Worm (Caenorhabditis elegans): ENCODE data around the gene W06D12.6.

The W06D12.6 gene

DNA sequence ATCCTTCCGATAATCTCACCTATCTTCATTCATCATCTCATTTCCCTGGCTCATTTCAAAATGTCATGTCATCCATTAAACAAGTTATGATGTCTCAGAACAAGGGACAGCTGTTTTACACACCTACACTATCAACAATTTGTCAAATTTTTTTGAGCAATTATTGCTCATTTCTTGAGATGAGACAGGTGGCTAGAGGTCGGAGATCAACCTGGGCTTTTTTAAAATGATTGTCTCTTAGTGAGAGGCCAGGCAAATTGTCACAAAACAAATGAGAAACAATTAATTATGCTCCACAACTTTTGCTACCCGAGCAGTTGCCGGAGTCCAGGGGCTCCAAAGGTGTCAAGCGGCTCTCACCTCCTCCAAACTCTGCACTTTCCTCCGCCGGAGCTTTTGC, 22.8 kb downstream of the W06D12.6 start:
- no peak for TF ChIP-seq nhr-111 (GFP tag; optimal IDR thresholded peaks at IDR 0.05)
- no peak for TF ChIP-seq lir-3 (tag; optimal IDR thresholded peaks at IDR 0.05)
- no peak for TF ChIP-seq nhr-28 (tag; optimal IDR thresholded peaks at IDR 0.05)
- peak; percentile 38 for TF ChIP-seq hlh-11 (tag; optimal IDR thresholded peaks at IDR 0.05)
- no peak for TF ChIP-seq ctbp-1 (GFP tag; IDR thresholded peaks at IDR 0.05)
- TF ChIP-seq Y48G9A.11 (GFP tag; IDR thresholded peaks at IDR 0.05): no peak
- no peak for TF ChIP-seq nhr-48 (tag; optimal IDR thresholded peaks at IDR 0.05)
- TF ChIP-seq set-16 (GFP tag; IDR thresholded peaks at IDR 0.05): no peak; the same call in 1 of the 2 replicates
- TF ChIP-seq dve-1 (tag; optimal IDR thresholded peaks at IDR 0.05; ENCODE audit: insufficient read depth): no peak
- 0 out of 2 replicates have a peak, but pooled peaks have one; percentile 29 for TF ChIP-seq ceh-20 (GFP tag; IDR thresholded peaks at IDR 0.05)
- no peak for TF ChIP-seq lin-38 (GFP tag; IDR thresholded peaks at IDR 0.05)
- no peak for TF ChIP-seq sdz-12 (GFP tag; optimal IDR thresholded peaks at IDR 0.05)
- no peak for TF ChIP-seq hmg-1.1 (GFP tag; IDR thresholded peaks at IDR 0.05)
- no peak for TF ChIP-seq nhr-25 (tag; optimal IDR thresholded peaks at IDR 0.05; ENCODE audit: borderline replicate concordance, insufficient read depth)
- TF ChIP-seq ceh-28 (tag; optimal IDR thresholded peaks at IDR 0.05): no peak
- TF ChIP-seq unc-130 (GFP tag; optimal IDR thresholded peaks at IDR 0.05): no peak
- TF ChIP-seq F44E2.7 (GFP tag; IDR thresholded peaks at IDR 0.05): no peak
- TF ChIP-seq nhr-42 (GFP tag; IDR thresholded peaks at IDR 0.05): no peak
- no peak for TF ChIP-seq dmd-8 (GFP tag; IDR thresholded peaks at IDR 0.05)
- TF ChIP-seq nhr-11 (tag; optimal IDR thresholded peaks at IDR 0.05): peak; percentile 60
- TF ChIP-seq egl-27 (tag; optimal IDR thresholded peaks at IDR 0.05): no peak
- TF ChIP-seq nhr-6 (tag; optimal IDR thresholded peaks at IDR 0.05): no peak
- no peak for TF ChIP-seq php-3 (GFP tag; IDR thresholded peaks at IDR 0.05)
- no peak for TF ChIP-seq lin-39 (tag; optimal IDR thresholded peaks at IDR 0.05)
- no peak for TF ChIP-seq snpc-4 (tag; optimal IDR thresholded peaks at IDR 0.05)
- no peak for TF ChIP-seq saeg-2 (GFP tag; IDR thresholded peaks at IDR 0.05)
- TF ChIP-seq nhr-76 (tag; optimal IDR thresholded peaks at IDR 0.05): no peak
- peak in 1 of 2 experiments; percentile 40 for TF ChIP-seq daf-16 (GFP tag; optimal IDR thresholded peaks at IDR 0.05)
- no peak for TF ChIP-seq daf-16 (tag; optimal IDR thresholded peaks at IDR 0.05)
- no peak for TF ChIP-seq daf-8 (GFP tag; IDR thresholded peaks at IDR 0.05)
- TF ChIP-seq aly-2 (tag; optimal IDR thresholded peaks at IDR 0.05): no peak
- no peak for TF ChIP-seq vab-7 (GFP tag; IDR thresholded peaks at IDR 0.05)
- TF ChIP-seq skn-1 (tag; optimal IDR thresholded peaks at IDR 0.05): no peak
- peak in 1 of 2 experiments; percentile 96 for TF ChIP-seq unc-62 (GFP tag; optimal IDR thresholded peaks at IDR 0.05 in 1 of 2)
- no peak for TF ChIP-seq unc-62 (tag; optimal IDR thresholded peaks at IDR 0.05)
- TF ChIP-seq dpl-1 (GFP tag; optimal IDR thresholded peaks at IDR 0.05): no peak
- TF ChIP-seq daf-12 (tag; optimal IDR thresholded peaks at IDR 0.05): no peak
- TF ChIP-seq T20F7.1 (GFP tag; optimal IDR thresholded peaks at IDR 0.05): no peak
- TF ChIP-seq F10B5.3 (tag; optimal IDR thresholded peaks at IDR 0.05): no peak
- no peak for TF ChIP-seq fos-1 (tag; optimal IDR thresholded peaks at IDR 0.05)
- no peak for TF ChIP-seq ceh-62 (tag; optimal IDR thresholded peaks at IDR 0.05)

ce11 chrV:17732516-17732915, 26.6 kb downstream of the W06D12.6 start, which contains the start of gene twk-42:
twk-42 (minus strand) TSS chrV:17732616.
- TF ChIP-seq zip-2 (tag; optimal IDR thresholded peaks at IDR 0.05): no peak
- TF ChIP-seq Y105C5A.15 (GFP tag; IDR thresholded peaks at IDR 0.05): no peak
- TF ChIP-seq ceh-28 (tag; optimal IDR thresholded peaks at IDR 0.05): no peak
- TF ChIP-seq daf-16 (GFP tag; optimal IDR thresholded peaks at IDR 0.05): no peak
- TF ChIP-seq daf-16 (tag; optimal IDR thresholded peaks at IDR 0.05): no peak

All from whole organism, L4 larva.